Fruit fly (Drosophila melanogaster): ENCODE data around the gene RpS14b.
A peak's percentile ranks its signal among the peaks of the same experiment; 100 is the strongest.

The RpS14b gene

dm6 chrX:7968215-7968799 lies 33.6 kb downstream of the RpS14b start, which contains the start of gene sws (continued):
- TF ChIP-seq Ssrp (tag; optimal IDR thresholded peaks at IDR 0.05) (peak; percentile 37), unc-4 (GFP tag; IDR thresholded peaks at IDR 0.05; ENCODE audit: partially characterized antibody) (peak; percentile 68), CG15269 (tag; optimal IDR thresholded peaks at IDR 0.05) (peak; percentile 48), CG13296 (GFP tag; optimal IDR thresholded peaks at IDR 0.05) (peak; percentile 30), Meics (GFP tag; optimal IDR thresholded peaks at IDR 0.05) (peak; percentile 53), CG11560 (tag; IDR thresholded peaks at IDR 0.05) (no peak), CG15696 (tag; optimal IDR thresholded peaks at IDR 0.05) (no peak), CG10979 (tag; optimal IDR thresholded peaks at IDR 0.05) (peak; percentile 29), Dref (GFP tag; IDR thresholded peaks at IDR 0.05) (peak; percentile 81), CG12104 (GFP tag; optimal IDR thresholded peaks at IDR 0.05) (peak; percentile 41), bsh (GFP tag; optimal IDR thresholded peaks at IDR 0.05) (peak in 1 of 2 experiments; percentile 51), CG8089 (GFP tag; optimal IDR thresholded peaks at IDR 0.05) (no peak), crp (GFP tag; optimal IDR thresholded peaks at IDR 0.05) (peak in 1 of 2 experiments; percentile 80), ato (GFP tag; IDR thresholded peaks at IDR 0.05; ENCODE audit: partially characterized antibody) (peak; percentile 50; the same call in 1 of the 2 replicates), CG14860 (GFP tag; IDR thresholded peaks at IDR 0.05; ENCODE audit: partially characterized antibody) (peak; percentile 67), Sox102F (GFP tag; optimal IDR thresholded peaks at IDR 0.05) (peak; percentile 53), lab (GFP tag; optimal IDR thresholded peaks at IDR 0.05) (peak; percentile 63), CG15601 (tag; optimal IDR thresholded peaks at IDR 0.05) (peak; percentile 27), otp (GFP tag; IDR thresholded peaks at IDR 0.05) (no peak), CG43689 (GFP tag; IDR thresholded peaks at IDR 0.05) (no peak), Xbp1 (GFP tag; optimal IDR thresholded peaks at IDR 0.05) (peak; percentile 43), cwo (GFP tag; optimal IDR thresholded peaks at IDR 0.05) (peak; percentile 2), dpn (GFP tag; optimal IDR thresholded peaks at IDR 0.05) (peak in 1 of 2 experiments; percentile 30), tin (GFP tag; optimal IDR thresholded peaks at IDR 0.05) (peak; percentile 19), bcd (GFP tag; optimal IDR thresholded peaks at IDR 0.05) (peak; percentile 50), chinmo (GFP tag; IDR thresholded peaks at IDR 0.05; ENCODE audit: partially characterized antibody) (peak; percentile 9; the same call in 1 of the 4 replicates), CG6654 (GFP tag; optimal IDR thresholded peaks at IDR 0.05) (no peak), CG2712 (tag; optimal IDR thresholded peaks at IDR 0.05) (peak; percentile 41), maf-S (GFP tag; optimal IDR thresholded peaks at IDR 0.05) (no peak), grau (tag; optimal IDR thresholded peaks at IDR 0.05) (peak; percentile 53), row (GFP tag; IDR thresholded peaks at IDR 0.05) (peak; percentile 50), Mad (GFP tag; optimal IDR thresholded peaks at IDR 0.05) (no peak), prd (optimal IDR thresholded peaks at IDR 0.05) (no peak), prd (GFP tag; IDR thresholded peaks at IDR 0.05) (0 out of 3 replicates have a peak, but pooled peaks have one; percentile 19), D19A (tag; optimal IDR thresholded peaks at IDR 0.05) (peak; percentile 17), lilli (GFP tag; optimal IDR thresholded peaks at IDR 0.05) (peak; percentile 25), CG17912 (GFP tag; optimal IDR thresholded peaks at IDR 0.05) (no peak), unpg (GFP tag; optimal IDR thresholded peaks at IDR 0.05) (peak; percentile 36), Sry-δ (GFP tag; optimal IDR thresholded peaks at IDR 0.05) (peak; percentile 57), CG18599 (GFP tag; optimal IDR thresholded peaks at IDR 0.05) (peak; percentile 67), CG7556 (GFP tag; optimal IDR thresholded peaks at IDR 0.05) (peak; percentile 37), dmrt99B (tag; optimal IDR thresholded peaks at IDR 0.05) (peak; percentile 16), Dbx (GFP tag; IDR thresholded peaks at IDR 0.05) (peak; percentile 38; the same call in 1 of the 3 replicates), sim (GFP tag; IDR thresholded peaks at IDR 0.05) (no peak), fd3F (GFP tag; optimal IDR thresholded peaks at IDR 0.05) (peak; percentile 39), Six4 (GFP tag; optimal IDR thresholded peaks at IDR 0.05) (peak; percentile 29), NC2α (GFP tag; optimal IDR thresholded peaks at IDR 0.05) (no peak), corto (GFP tag; optimal IDR thresholded peaks at IDR 0.05) (no peak)
